Worm (Caenorhabditis elegans): ENCODE results near the gene phf-32.

DNA sequence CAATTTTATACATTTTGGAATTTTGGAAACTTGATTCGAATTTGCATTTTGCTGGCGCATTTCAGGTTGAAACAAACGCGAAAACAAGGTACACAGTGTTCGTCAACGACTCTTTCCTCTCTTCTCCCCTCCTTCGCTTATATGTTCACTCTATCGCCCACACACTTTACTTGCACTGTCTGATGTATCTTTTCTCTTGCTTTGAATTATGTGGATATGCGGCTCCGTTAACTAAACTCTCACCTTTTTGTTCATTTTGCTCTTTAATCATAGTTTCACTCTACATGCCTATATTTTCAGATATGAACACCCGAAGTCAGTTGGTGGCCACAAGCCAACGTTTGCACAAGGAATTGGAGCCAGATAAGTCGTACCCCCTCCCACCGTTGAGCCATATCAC lies 12.4 kb upstream of the phf-32 start, which contains the start of gene W06D11.1:
- TF ChIP-seq unc-130 (GFP tag; optimal IDR thresholded peaks at IDR 0.05) (no peak), ztf-18 (tag; optimal IDR thresholded peaks at IDR 0.05) (no peak), rpc-1 (optimal IDR thresholded peaks at IDR 0.05) (no peak), rpc-1 (tag; optimal IDR thresholded peaks at IDR 0.05) (no peak)
